Worm (Caenorhabditis elegans) whole organism, L2 larva: ENCODE results near the gene VC5.2.

Experiments
- C34F6.9 ChIP-seq: fragments of 150-350 bp; optimal IDR thresholded peaks from 2 replicates; lab custom pipeline; 2014; ENCODE audit warnings: missing biosample characterization, missing genetic modification characterization
- Y55F3AM.14 ChIP-seq: fragments of 200-800 bp; sonication (Bioruptor generic); optimal IDR thresholded peaks from 2 replicates; lab custom pipeline; 2018; ENCODE audit warnings: mild to moderate bottlenecking, missing genetic modification characterization, missing compliant biosample characterization
- alr-1 ChIP-seq: fragments of 150-350 bp; optimal IDR thresholded peaks from 2 replicates; lab custom pipeline; 2014; ENCODE audit warnings: missing biosample characterization, missing genetic modification characterization
- blmp-1 ChIP-seq: sonication (generic microtip); optimal IDR thresholded peaks from 2 replicates; lab custom pipeline; 2017; ENCODE audit warnings: missing genetic modification characterization, mild to moderate bottlenecking, missing compliant biosample characterization, antibody characterized with exemption, moderate library complexity; ENCODE audit not compliant: insufficient read depth
- ceh-16 ChIP-seq: fragments of 150-350 bp; optimal IDR thresholded peaks from 2 replicates; lab custom pipeline; 2014; ENCODE audit warnings: missing biosample characterization, missing genetic modification characterization
- ceh-82 ChIP-seq: fragments of 150-350 bp; optimal IDR thresholded peaks from 2 replicates; lab custom pipeline; 2014; ENCODE audit warnings: missing biosample characterization, missing genetic modification characterization
- crh-2 ChIP-seq: sonication (generic microtip); optimal IDR thresholded peaks from 2 replicates; lab custom pipeline; 2017; ENCODE audit warnings: missing biosample characterization, missing genetic modification characterization
- elt-3 ChIP-seq: sonication (generic microtip); optimal IDR thresholded peaks from 2 replicates; lab custom pipeline; 2017; ENCODE audit warnings: missing biosample characterization, missing genetic modification characterization
- fos-1 ChIP-seq: fragments of 150-350 bp; optimal IDR thresholded peaks from 2 replicates; lab custom pipeline; 2014; ENCODE audit warnings: missing biosample characterization, missing genetic modification characterization
- gmeb-1 ChIP-seq: fragments of 150-350 bp; optimal IDR thresholded peaks from 2 replicates; lab custom pipeline; 2014; ENCODE audit warnings: missing biosample characterization, missing genetic modification characterization
- lin-11 ChIP-seq: fragments of 150-350 bp; sonication (generic microtip); optimal IDR thresholded peaks from 2 replicates; lab custom pipeline; 2014; ENCODE audit warnings: missing biosample characterization, missing genetic modification characterization, inconsistent platforms, mixed read lengths
- lin-13 ChIP-seq: fragments of 150-350 bp; optimal IDR thresholded peaks from 2 replicates; lab custom pipeline; 2014; ENCODE audit warnings: missing biosample characterization, missing genetic modification reagents, missing genetic modification characterization
- lin-39 ChIP-seq: fragments of 150-350 bp; optimal IDR thresholded peaks from 2 replicates; lab custom pipeline; 2014; ENCODE audit warnings: missing biosample characterization, missing genetic modification reagents, missing genetic modification characterization
- lsy-2 ChIP-seq, 2 experiments: fragments of 150-350 bp in 1 of 2; sonication (generic microtip) in 1 of 2; optimal IDR thresholded peaks; 2 replicates each; lab custom pipeline; 2014 to 2017; ENCODE audit warnings: missing biosample characterization in 2 of 2, missing genetic modification characterization in 2 of 2
- mab-5 ChIP-seq: fragments of 150-350 bp; optimal IDR thresholded peaks from 2 replicates; lab custom pipeline; 2014; ENCODE audit warnings: missing biosample characterization, missing genetic modification characterization
- mbf-1 ChIP-seq: sonication (generic microtip); optimal IDR thresholded peaks from 2 replicates; lab custom pipeline; 2017; ENCODE audit warnings: missing biosample characterization, missing genetic modification characterization
- mdl-1 ChIP-seq, 2 experiments: fragments of 150-350 bp in 1 of 2; sonication (generic microtip) in 1 of 2; optimal IDR thresholded peaks; 2 replicates each; lab custom pipeline; 2017; ENCODE audit warnings: missing biosample characterization in 2 of 2, missing genetic modification characterization in 2 of 2
- nhr-10 ChIP-seq: sonication (generic microtip); optimal IDR thresholded peaks from 2 replicates; lab custom pipeline; 2017; ENCODE audit warnings: missing biosample characterization, missing genetic modification characterization
- nhr-11 ChIP-seq: fragments of 150-350 bp; optimal IDR thresholded peaks from 2 replicates; lab custom pipeline; 2014; ENCODE audit warnings: missing biosample characterization, missing genetic modification characterization
- nhr-12 ChIP-seq: fragments of 150-350 bp; optimal IDR thresholded peaks from 2 replicates; lab custom pipeline; 2014; ENCODE audit warnings: missing biosample characterization, missing genetic modification characterization
- nhr-129 ChIP-seq: fragments of 150-350 bp; optimal IDR thresholded peaks from 2 replicates; lab custom pipeline; 2014; ENCODE audit warnings: missing biosample characterization, missing genetic modification characterization
- nhr-21 ChIP-seq: fragments of 150-350 bp; optimal IDR thresholded peaks from 2 replicates; lab custom pipeline; 2014; ENCODE audit warnings: missing biosample characterization, missing genetic modification characterization
- nhr-23 ChIP-seq: fragments of 150-350 bp; optimal IDR thresholded peaks from 2 replicates; lab custom pipeline; 2014; ENCODE audit warnings: missing biosample characterization, missing genetic modification reagents, missing genetic modification characterization
- nhr-237 ChIP-seq: fragments of 150-350 bp; optimal IDR thresholded peaks from 2 replicates; lab custom pipeline; 2014; ENCODE audit warnings: missing biosample characterization, missing genetic modification characterization
- nhr-25 ChIP-seq: fragments of 150-350 bp; sonication (generic microtip); optimal IDR thresholded peaks from 3 replicates; lab custom pipeline; 2014; ENCODE audit warnings: missing biosample characterization, missing genetic modification characterization
- nhr-6 ChIP-seq: fragments of 150-350 bp; optimal IDR thresholded peaks from 2 replicates; lab custom pipeline; 2014; ENCODE audit warnings: missing biosample characterization, missing genetic modification characterization
- peb-1 ChIP-seq: fragments of 150-350 bp; optimal IDR thresholded peaks from 2 replicates; lab custom pipeline; 2014; ENCODE audit warnings: missing biosample characterization, missing genetic modification characterization
- sem-4 ChIP-seq: fragments of 150-350 bp; optimal IDR thresholded peaks from 2 replicates; lab custom pipeline; 2014; ENCODE audit warnings: missing biosample characterization, missing genetic modification reagents, missing genetic modification characterization
- skn-1 ChIP-seq: sonication (generic microtip); optimal IDR thresholded peaks from 2 replicates; lab custom pipeline; 2017; ENCODE audit warnings: missing biosample characterization, missing genetic modification characterization
- sma-3 ChIP-seq: sonication (generic microtip); optimal IDR thresholded peaks from 2 replicates; lab custom pipeline; 2016; ENCODE audit warnings: missing genetic modification reagents, missing genetic modification characterization, missing compliant biosample characterization
- snpc-4 ChIP-seq: fragments of 150-350 bp; optimal IDR thresholded peaks from 2 replicates; lab custom pipeline; 2014; ENCODE audit warnings: missing biosample characterization, missing genetic modification characterization
- unc-39 ChIP-seq: fragments of 150-350 bp; optimal IDR thresholded peaks from 2 replicates; lab custom pipeline; 2014; ENCODE audit warnings: missing biosample characterization, missing genetic modification characterization
- unc-55 ChIP-seq: fragments of 150-350 bp; sonication (generic microtip); optimal IDR thresholded peaks from 3 replicates; lab custom pipeline; 2014; ENCODE audit warnings: missing biosample characterization, missing genetic modification reagents, missing genetic modification characterization
- unc-62 ChIP-seq: fragments of 150-350 bp; optimal IDR thresholded peaks from 2 replicates; lab custom pipeline; 2014; ENCODE audit warnings: missing biosample characterization, missing genetic modification reagents, missing genetic modification characterization
- zag-1 ChIP-seq: fragments of 150-350 bp; optimal IDR thresholded peaks from 2 replicates; lab custom pipeline; 2014; ENCODE audit warnings: missing biosample characterization, missing genetic modification characterization
- ztf-11 ChIP-seq: sonication (generic microtip); optimal IDR thresholded peaks from 2 replicates; lab custom pipeline; 2017; ENCODE audit warnings: missing biosample characterization, missing genetic modification characterization

VC5.2 gene

ce11 chrV:7112223-7112622, 26.5 kb downstream of the VC5.2 start:
- TF ChIP-seq alr-1 (tag; lab: Kevin White, UChicago) (no peak), mbf-1 (no peak), elt-3 (tag; lab: Kevin White, UChicago) (no peak), nhr-25 (tag; lab: Kevin White, UChicago) (no peak), lin-39 (tag; lab: Kevin White, UChicago) (no peak), nhr-129 (tag; lab: Kevin White, UChicago) (no peak), Y55F3AM.14 (GFP tag; lab: Kevin White, UChicago) (no peak), unc-55 (GFP tag; lab: Kevin White, UChicago) (no peak), ztf-11 (tag; lab: Kevin White, UChicago) (no peak), lin-13 (GFP tag; lab: Kevin White, UChicago) (no peak), nhr-6 (no peak), skn-1 (tag; lab: Kevin White, UChicago) (no peak), nhr-10 (no peak), nhr-237 (tag; lab: Kevin White, UChicago) (no peak), fos-1 (tag; lab: Kevin White, UChicago) (no peak), gmeb-1 (tag; lab: Kevin White, UChicago) (no peak), nhr-21 (no peak), mdl-1 (tag; optimal IDR thresholded peaks at IDR 0.05; lab: Kevin White, UChicago) (no peak)
- TF ChIP-seq, all 48 proteins: peak for 0

DNA sequence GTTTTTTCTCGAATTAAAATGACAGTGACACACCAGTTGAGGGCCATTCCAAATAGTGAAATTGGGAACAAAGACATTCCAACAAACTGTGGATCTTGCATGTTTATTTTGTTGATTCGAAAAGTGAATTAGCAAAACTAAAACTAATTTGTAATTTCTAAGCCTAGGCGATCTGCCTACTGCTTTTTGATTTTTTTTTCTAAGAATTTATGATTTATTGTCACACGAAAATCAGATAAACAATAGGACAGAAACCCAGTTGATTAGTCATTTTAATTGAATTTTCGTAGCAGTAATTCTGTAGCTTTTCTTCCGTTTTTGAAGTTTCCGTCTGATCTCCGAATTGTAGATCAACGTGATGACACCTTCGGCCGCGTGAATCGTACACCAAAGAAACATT, 33.0 kb downstream of the VC5.2 start, which contains the start of gene srx-33:
TSS of gene srx-33 (minus strand) at position 101 of the 400 bp plus-strand sequence.
- TF ChIP-seq blmp-1 (tag; lab: Kevin White, UChicago) (no peak), mdl-1 (tag; optimal IDR thresholded peaks at IDR 0.05; lab: Kevin White, UChicago) (no peak), unc-62 (GFP tag; lab: Kevin White, UChicago) (no peak), zag-1 (tag; lab: Kevin White, UChicago) (no peak), ceh-82 (tag; lab: Kevin White, UChicago) (no peak), unc-39 (no peak), ztf-11 (tag; lab: Kevin White, UChicago) (no peak)

- no peak for TF ChIP-seq ceh-16 (tag; lab: Kevin White, UChicago)
- no peak for TF ChIP-seq mab-5 (tag; lab: Kevin White, UChicago)
- no peak for TF ChIP-seq sem-4
- TF ChIP-seq Y55F3AM.14 (GFP tag; lab: Kevin White, UChicago): no peak
- no peak for TF ChIP-seq mbf-1
- no peak for TF ChIP-seq nhr-23 (tag; lab: Kevin White, UChicago)
- no peak for TF ChIP-seq unc-55 (GFP tag; lab: Kevin White, UChicago)
- no peak for TF ChIP-seq alr-1 (tag; lab: Kevin White, UChicago)
- no peak for TF ChIP-seq blmp-1 (tag; lab: Kevin White, UChicago)
- no peak for TF ChIP-seq crh-2 (tag; lab: Kevin White, UChicago)
- TF ChIP-seq ztf-11 (tag; lab: Kevin White, UChicago): no peak
- TF ChIP-seq nhr-10: no peak
- no peak for TF ChIP-seq lin-39 (tag; lab: Kevin White, UChicago)
- no peak for TF ChIP-seq lin-13 (GFP tag; lab: Kevin White, UChicago)
- no peak for TF ChIP-seq snpc-4 (tag; lab: Kevin White, UChicago)
- TF ChIP-seq lin-11 (tag; lab: Kevin White, UChicago): no peak
- TF ChIP-seq fos-1 (tag; lab: Kevin White, UChicago): no peak
- no peak for TF ChIP-seq unc-62 (GFP tag; lab: Kevin White, UChicago)
- TF ChIP-seq, all 48 proteins: peak for 0
These were observed 34.4 kb downstream of the VC5.2 start, which contains the start of gene srx-34 for ce11 chrV:7120168-7120567. Gene srx-34, minus strand, starts transcription at chrV:7120268.

DNA sequence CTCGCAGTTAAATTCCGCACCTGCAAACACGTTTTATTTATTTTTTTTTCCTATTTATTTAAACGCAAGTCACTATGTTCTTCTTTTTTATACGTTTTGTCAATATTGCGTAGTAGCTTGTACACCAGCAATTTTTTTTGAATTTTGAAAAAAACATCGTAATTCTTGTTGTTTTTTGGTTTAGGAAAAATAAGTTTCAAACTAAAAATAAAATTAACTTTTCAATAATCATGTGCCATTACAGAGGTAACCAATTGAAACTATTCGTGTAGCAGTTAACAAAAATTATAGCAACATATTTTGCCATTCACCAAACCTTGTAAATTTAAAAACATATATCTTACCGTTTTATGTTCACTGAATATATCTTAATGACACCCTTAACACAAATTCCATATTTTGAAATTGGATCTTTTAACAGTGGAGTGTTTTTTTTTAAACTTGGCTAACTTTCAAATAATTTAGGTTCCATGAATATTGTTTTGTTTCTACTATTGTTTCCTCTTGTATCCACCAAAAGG, 37.5 kb downstream of the VC5.2 start, which contains the start of gene lmd-5:
TSS of gene lmd-5 (plus strand) at position 471 of the 521 bp plus-strand sequence.
- TF ChIP-seq lsy-2 (tag; optimal IDR thresholded peaks at IDR 0.05; lab: Kevin White, UChicago) (no peak), peb-1 (no peak)
- TF ChIP-seq, all 48 proteins: peak for 0

DNA sequence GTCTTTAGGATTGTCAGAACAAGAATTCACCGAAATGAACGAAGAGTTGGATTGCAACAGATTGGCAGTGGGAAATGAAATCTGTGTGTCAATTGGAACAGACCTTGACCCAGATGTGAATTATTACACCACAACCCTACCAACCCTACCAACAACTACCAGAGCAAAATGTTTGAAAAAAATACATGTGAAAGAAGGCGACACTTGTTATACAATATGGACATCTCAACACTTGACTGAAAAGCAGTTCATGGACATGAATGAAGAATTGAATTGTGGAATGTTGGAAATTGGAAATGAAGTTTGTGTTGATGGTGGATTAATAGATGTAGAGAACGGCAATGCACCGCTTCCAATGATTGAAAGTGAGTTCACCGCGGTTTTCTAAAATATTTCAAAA, 38.2 kb downstream of the VC5.2 start:
- TF ChIP-seq ceh-82 (tag; lab: Kevin White, UChicago): no peak
- no peak for TF ChIP-seq mdl-1 (tag; optimal IDR thresholded peaks at IDR 0.05; lab: Kevin White, UChicago)
- no peak for TF ChIP-seq gmeb-1 (tag; lab: Kevin White, UChicago)
- TF ChIP-seq nhr-237 (tag; lab: Kevin White, UChicago): no peak
- no peak for TF ChIP-seq skn-1 (tag; lab: Kevin White, UChicago)
- TF ChIP-seq nhr-21: no peak
- TF ChIP-seq C34F6.9: no peak
- no peak for TF ChIP-seq sma-3 (GFP tag; lab: Kevin White, UChicago)
- no peak for TF ChIP-seq nhr-12 (tag; lab: Kevin White, UChicago)
- no peak for TF ChIP-seq nhr-11 (tag; lab: Kevin White, UChicago)
- TF ChIP-seq unc-39: no peak
- no peak for TF ChIP-seq unc-55 (GFP tag; lab: Kevin White, UChicago)
